Worm (Caenorhabditis elegans) whole organism, L1 larva: ENCODE data around the gene C07G2.5.

ENCODE experiments used
- ama-1 ChIP-seq: fragments of 150-350 bp; optimal IDR thresholded peaks from 2 replicates; lab custom pipeline; 2014
- ceh-82 ChIP-seq, 3 experiments: fragments of 150-350 bp in 1 of 3; sonication (generic microtip) in 2 of 3; optimal IDR thresholded peaks; 2 replicates each; lab custom pipeline; 2014 to 2017; ENCODE audit warnings: missing biosample characterization in 3 of 3, missing genetic modification characterization in 3 of 3
- nhr-12 ChIP-seq: sonication (generic microtip); optimal IDR thresholded peaks from 2 replicates; lab custom pipeline; 2017; ENCODE audit warnings: missing biosample characterization, missing genetic modification characterization
- nhr-28 ChIP-seq: fragments of 150-350 bp; optimal IDR thresholded peaks from 2 replicates; lab custom pipeline; 2014; ENCODE audit warnings: missing biosample characterization, missing genetic modification characterization
- snpc-4 ChIP-seq: fragments of 150-350 bp; optimal IDR thresholded peaks from 2 replicates; lab custom pipeline; 2014; ENCODE audit warnings: missing biosample characterization, missing genetic modification characterization
- sptf-1 ChIP-seq: fragments of 150-350 bp; optimal IDR thresholded peaks from 2 replicates; lab custom pipeline; 2014; ENCODE audit warnings: missing biosample characterization, missing genetic modification characterization

DNA sequence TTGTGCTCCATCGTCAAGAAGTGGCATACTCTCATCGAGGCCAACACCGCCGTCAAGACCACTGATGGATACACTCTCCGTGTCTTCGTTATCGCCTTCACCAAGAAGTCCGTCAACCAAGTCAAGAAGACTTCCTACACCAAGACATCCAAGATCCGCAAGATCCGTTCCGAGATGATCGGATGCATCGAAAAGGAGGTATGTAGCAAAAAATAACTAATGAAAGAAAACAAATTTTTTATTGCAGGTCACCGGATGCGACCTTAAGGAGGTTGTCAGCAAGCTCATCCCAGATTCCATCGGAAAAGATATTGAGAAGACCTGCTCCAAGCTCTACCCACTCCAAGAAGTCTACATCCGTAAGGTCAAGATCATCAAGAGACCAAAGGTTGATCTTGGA is 22.5 kb downstream of the C07G2.5 start:
- TF ChIP-seq nhr-12 (tag; lab: Kevin White, UChicago) (no peak), ceh-82 (tag; optimal IDR thresholded peaks at IDR 0.05; lab: Kevin White, UChicago) (no peak), snpc-4 (no peak), sptf-1 (no peak), nhr-28 (tag; lab: Kevin White, UChicago) (no peak), ama-1 (lab: Kevin White, UChicago) (no peak)
